Worm (Caenorhabditis elegans): Measurements from ENCODE around the gene sqv-2.

Gene sqv-2

ce11 chrII:2843088-2843487 lies 51.1 kb downstream of the sqv-2 start, which contains the start of gene Y110A2AL.7:
TSS of gene Y110A2AL.7 (minus strand) at chrII:2843188.
- TF ChIP-seq hmg-4 (GFP tag; optimal IDR thresholded peaks at IDR 0.05) (no peak), sea-1 (GFP tag; conservative IDR thresholded peaks at IDR 0.05) (no peak), ama-1 (optimal IDR thresholded peaks at IDR 0.05) (no peak), hmbx-1 (tag; optimal IDR thresholded peaks at IDR 0.05) (no peak), tra-4 (tag; optimal IDR thresholded peaks at IDR 0.05) (no peak), flt-1 (GFP tag; IDR thresholded peaks at IDR 0.05) (no peak), pes-1 (GFP tag; IDR thresholded peaks at IDR 0.05) (no peak), ets-7 (tag; optimal IDR thresholded peaks at IDR 0.05) (no peak), scrt-1 (GFP tag; IDR thresholded peaks at IDR 0.05) (no peak), F13C5.2 (tag; optimal IDR thresholded peaks at IDR 0.05) (no peak), tbx-37 (GFP tag; conservative IDR thresholded peaks at IDR 0.05) (no peak), tbx-11 (GFP tag; IDR thresholded peaks at IDR 0.05) (no peak), ceh-36 (tag; optimal IDR thresholded peaks at IDR 0.05) (no peak), ceh-13 (GFP tag; optimal IDR thresholded peaks at IDR 0.05) (no peak), hnd-1 (tag; optimal IDR thresholded peaks at IDR 0.05) (no peak)

- no peak for TF ChIP-seq scrt-1 (GFP tag; IDR thresholded peaks at IDR 0.05)
- no peak for TF ChIP-seq ets-7 (tag; optimal IDR thresholded peaks at IDR 0.05)
- no peak for TF ChIP-seq pes-1 (GFP tag; IDR thresholded peaks at IDR 0.05)
- TF ChIP-seq tra-4 (tag; optimal IDR thresholded peaks at IDR 0.05), result no peak
- no peak for TF ChIP-seq tbx-11 (GFP tag; IDR thresholded peaks at IDR 0.05)
- TF ChIP-seq sea-1 (GFP tag; conservative IDR thresholded peaks at IDR 0.05), result no peak
- TF ChIP-seq ceh-13 (GFP tag; optimal IDR thresholded peaks at IDR 0.05), result no peak
- TF ChIP-seq aly-1 (tag; optimal IDR thresholded peaks at IDR 0.05), result no peak
- TF ChIP-seq hmbx-1 (tag; optimal IDR thresholded peaks at IDR 0.05), result no peak
- TF ChIP-seq F13C5.2 (tag; optimal IDR thresholded peaks at IDR 0.05), result no peak
- no peak for TF ChIP-seq ceh-36 (tag; optimal IDR thresholded peaks at IDR 0.05)
- TF ChIP-seq hmg-4 (GFP tag; optimal IDR thresholded peaks at IDR 0.05), result no peak
- TF ChIP-seq B0310.2 (tag; optimal IDR thresholded peaks at IDR 0.05), result no peak
These were observed 52.7 kb downstream of the sqv-2 start, which contains the start of gene Y110A2AL.6 for ce11 chrII:2841529-2841928. TSS of gene Y110A2AL.6 (minus strand) at chrII:2841629.
